Worm (Caenorhabditis elegans) whole organism, dauer: ENCODE data around the gene mtcu-2.

Source experiments
- unc-62 ChIP-seq: sonication (generic microtip); optimal IDR thresholded peaks from 2 replicates; lab custom pipeline; 2017; ENCODE audit warnings: missing biosample characterization, missing genetic modification reagents, missing genetic modification characterization

mtcu-2 gene

ce11 chrII:9986635-9987575 lies 46.1 kb downstream of the mtcu-2 start:
- no peak for TF ChIP-seq unc-62 (GFP tag; lab: Kevin White, UChicago)

- no peak for TF ChIP-seq unc-62 (GFP tag; lab: Kevin White, UChicago)
Observed at ce11 chrII:9984866-9985336, 48.1 kb downstream of the mtcu-2 start.

DNA sequence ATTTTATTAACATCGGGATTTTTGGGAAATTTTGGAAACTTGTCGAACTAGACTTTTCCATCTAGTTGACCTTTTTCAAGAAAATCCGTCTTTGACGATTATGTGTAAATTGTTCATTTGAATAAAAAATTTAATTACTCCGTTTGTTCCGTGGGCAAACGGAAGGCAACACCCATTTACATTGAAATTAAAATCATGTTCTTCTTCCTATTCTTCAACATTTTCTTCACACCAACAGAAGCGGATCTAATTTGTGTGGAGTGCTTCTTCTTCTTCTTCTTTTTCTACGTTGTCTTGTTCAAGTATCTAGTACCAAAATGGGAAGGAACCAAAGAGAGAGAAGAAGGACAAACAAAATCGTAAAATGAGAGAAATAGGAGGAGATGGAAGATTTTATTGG lies 50.6 kb downstream of the mtcu-2 start:
- TF ChIP-seq unc-62 (GFP tag; lab: Kevin White, UChicago): no peak

DNA sequence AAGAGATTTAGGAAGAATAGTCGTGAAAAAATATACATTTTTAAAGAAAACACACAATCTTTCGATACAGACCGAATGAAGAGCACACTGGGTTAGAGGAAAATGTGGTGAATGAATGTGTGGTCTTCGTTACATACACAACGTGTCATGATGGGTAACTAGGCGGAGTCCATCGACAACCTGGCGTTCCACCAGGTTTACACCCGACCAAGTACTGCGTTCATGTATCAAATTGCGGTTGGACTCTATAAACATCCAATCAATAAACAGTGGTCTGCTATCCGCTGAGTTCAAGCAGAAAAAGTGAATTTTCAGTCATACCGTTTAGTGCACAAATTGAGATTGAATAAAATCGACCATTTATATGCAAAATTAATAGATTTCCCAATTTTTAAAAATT lies 51.3 kb downstream of the mtcu-2 start, which contains the start of gene sdz-38:
TSS of gene sdz-38 (minus strand) at position 101 of the 400 bp plus-strand sequence.
- TF ChIP-seq unc-62 (GFP tag; lab: Kevin White, UChicago): no peak
